Worm (Caenorhabditis elegans): ENCODE data around the gene F32D1.3.

DNA sequence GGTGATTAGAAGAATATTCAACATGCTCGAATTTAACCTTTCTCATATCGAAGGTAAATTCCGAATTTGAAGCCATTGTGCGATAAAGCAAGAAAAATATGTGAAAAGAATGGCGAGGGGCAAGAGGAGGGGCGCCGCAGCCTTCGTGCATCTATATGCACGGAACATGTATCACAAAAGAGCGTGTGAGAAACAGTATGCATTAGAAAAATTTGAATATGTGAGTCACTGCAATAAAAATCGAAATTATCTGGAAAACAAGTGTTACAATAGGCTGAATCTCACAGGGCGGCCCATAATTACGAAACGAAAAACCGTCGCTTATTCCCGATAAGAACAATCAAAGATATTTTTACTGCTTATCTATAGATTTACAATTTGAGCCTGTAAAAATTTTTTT lies 40.5 kb upstream of the F32D1.3 start, which contains the start of gene F13A2.5:
- TF ChIP-seq snpc-4 (tag; optimal IDR thresholded peaks at IDR 0.05) = no peak
- TF ChIP-seq pha-4 (tag; optimal IDR thresholded peaks at IDR 0.05) = no peak
- no peak for TF ChIP-seq M03D4.4 (tag; optimal IDR thresholded peaks at IDR 0.05)
- TF ChIP-seq lsy-2 (tag; optimal IDR thresholded peaks at IDR 0.05) = no peak
- TF ChIP-seq nhr-76 (tag; optimal IDR thresholded peaks at IDR 0.05) = no peak
- no peak for TF ChIP-seq elt-1 (tag; optimal IDR thresholded peaks at IDR 0.05; ENCODE audit: borderline replicate concordance, insufficient read depth)
- TF ChIP-seq nhr-28 (tag; optimal IDR thresholded peaks at IDR 0.05) = no peak
- TF ChIP-seq ztf-11 (tag; optimal IDR thresholded peaks at IDR 0.05) = no peak
- no peak for TF ChIP-seq tbx-8 (GFP tag; optimal IDR thresholded peaks at IDR 0.05)
- no peak for TF ChIP-seq unc-62 (GFP tag; optimal IDR thresholded peaks at IDR 0.05)
- no peak for TF ChIP-seq elt-3 (tag; optimal IDR thresholded peaks at IDR 0.05)
- TF ChIP-seq ces-1 (GFP tag; optimal IDR thresholded peaks at IDR 0.05) = no peak
